Worm (Caenorhabditis elegans): ENCODE data around the gene F52E4.5.
A peak's percentile ranks its signal among the peaks of the same experiment; 100 is the strongest.

F52E4.5 gene

ce11 chrX:3114306-3115133 is 27.4 kb upstream of the F52E4.5 start, which contains the start of gene gpd-2:
Gene gpd-2 (minus strand): TSS chrX:3114689.
- TF ChIP-seq ama-1 (optimal IDR thresholded peaks at IDR 0.05) (no peak), K09A11.1 (tag; optimal IDR thresholded peaks at IDR 0.05; ENCODE audit: insufficient read depth) (no peak), ztf-16 (tag; optimal IDR thresholded peaks at IDR 0.05) (no peak), madf-2 (tag; optimal IDR thresholded peaks at IDR 0.05) (no peak), ref-2 (tag; optimal IDR thresholded peaks at IDR 0.05) (no peak), ceh-9 (tag; optimal IDR thresholded peaks at IDR 0.05) (no peak), lin-11 (tag; optimal IDR thresholded peaks at IDR 0.05) (no peak), hlh-6 (tag; optimal IDR thresholded peaks at IDR 0.05) (no peak), elt-4 (tag; optimal IDR thresholded peaks at IDR 0.05) (no peak)

DNA sequence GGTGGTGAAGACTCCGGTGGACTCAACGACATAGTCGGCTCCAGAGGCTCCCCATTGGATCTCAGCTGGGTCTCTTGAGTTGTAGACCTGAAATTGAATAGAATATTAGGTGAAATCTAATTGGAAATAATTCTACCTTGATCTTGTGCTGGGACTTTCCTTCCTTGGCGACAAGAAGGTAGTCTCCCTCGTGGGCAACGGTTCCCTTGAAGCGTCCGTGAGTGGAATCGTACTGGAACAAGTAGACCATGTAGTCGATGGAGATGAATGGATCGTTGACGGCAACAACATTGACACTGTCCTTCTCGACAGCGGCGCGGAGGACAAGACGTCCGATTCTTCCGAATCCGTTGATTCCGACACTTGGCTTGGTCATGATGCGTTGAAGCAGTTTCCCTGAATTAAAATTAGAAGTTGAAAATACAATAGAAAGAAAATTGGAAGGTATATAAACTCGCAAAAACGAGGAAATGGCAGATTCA is 25.8 kb upstream of the F52E4.5 start, which contains the start of gene gpd-3:
TSS of gene gpd-3 (minus strand) at position 396 of the 482 bp plus-strand sequence.
- no peak for TF ChIP-seq C38D4.7 (GFP tag; optimal IDR thresholded peaks at IDR 0.05)
- no peak for TF ChIP-seq pax-1 (tag; optimal IDR thresholded peaks at IDR 0.05)
- TF ChIP-seq nhr-232 (tag; optimal IDR thresholded peaks at IDR 0.05), result no peak
- TF ChIP-seq unc-86 (tag; optimal IDR thresholded peaks at IDR 0.05), result no peak
- no peak for TF ChIP-seq pat-9 (tag; optimal IDR thresholded peaks at IDR 0.05)
- TF ChIP-seq ref-2 (tag; optimal IDR thresholded peaks at IDR 0.05), result no peak

- TF ChIP-seq unc-3 (GFP tag; conservative IDR thresholded peaks at IDR 0.05), result no peak
- TF ChIP-seq unc-3 (tag; optimal IDR thresholded peaks at IDR 0.05), result no peak
- no peak for TF ChIP-seq pat-9 (tag; optimal IDR thresholded peaks at IDR 0.05)
- TF ChIP-seq pax-1 (tag; optimal IDR thresholded peaks at IDR 0.05), result no peak
- TF ChIP-seq unc-42 (tag; optimal IDR thresholded peaks at IDR 0.05), result peak; percentile 14
- no peak for TF ChIP-seq lim-6 (tag; optimal IDR thresholded peaks at IDR 0.05)
- TF ChIP-seq unc-55 (GFP tag; optimal IDR thresholded peaks at IDR 0.05), result peak; percentile 12
These were observed 24.5 kb upstream of the F52E4.5 start for ce11 chrX:3111687-3112086.

DNA sequence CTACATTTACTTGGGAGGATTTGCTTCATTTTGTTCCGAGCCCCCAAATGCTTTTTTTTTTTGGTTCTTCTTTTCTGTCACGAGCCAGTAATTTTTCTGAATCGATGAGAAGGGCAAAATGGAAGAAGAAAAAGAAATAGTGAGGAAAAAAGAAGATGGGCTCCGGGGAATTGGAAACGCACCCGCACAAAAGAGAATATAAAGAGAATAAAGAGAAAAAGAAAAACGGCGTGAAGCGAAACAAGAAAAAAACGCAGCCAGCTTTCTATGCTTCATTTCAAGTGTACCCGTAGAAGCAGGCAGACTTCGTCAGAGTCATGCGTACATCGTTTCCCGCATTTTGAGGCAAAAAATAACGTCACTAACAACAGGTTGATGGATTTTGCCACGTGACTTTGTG is 23.9 kb upstream of the F52E4.5 start:
- TF ChIP-seq unc-42 (tag; optimal IDR thresholded peaks at IDR 0.05), result peak; percentile 71
- TF ChIP-seq ceh-9 (tag; optimal IDR thresholded peaks at IDR 0.05), result no peak
- no peak for TF ChIP-seq zip-5 (tag; optimal IDR thresholded peaks at IDR 0.05)
- no peak for TF ChIP-seq unc-3 (GFP tag; conservative IDR thresholded peaks at IDR 0.05)
- peak; percentile 4 for TF ChIP-seq unc-3 (tag; optimal IDR thresholded peaks at IDR 0.05)
- no peak for TF ChIP-seq Y22D7AL.16 (tag; optimal IDR thresholded peaks at IDR 0.05)

DNA sequence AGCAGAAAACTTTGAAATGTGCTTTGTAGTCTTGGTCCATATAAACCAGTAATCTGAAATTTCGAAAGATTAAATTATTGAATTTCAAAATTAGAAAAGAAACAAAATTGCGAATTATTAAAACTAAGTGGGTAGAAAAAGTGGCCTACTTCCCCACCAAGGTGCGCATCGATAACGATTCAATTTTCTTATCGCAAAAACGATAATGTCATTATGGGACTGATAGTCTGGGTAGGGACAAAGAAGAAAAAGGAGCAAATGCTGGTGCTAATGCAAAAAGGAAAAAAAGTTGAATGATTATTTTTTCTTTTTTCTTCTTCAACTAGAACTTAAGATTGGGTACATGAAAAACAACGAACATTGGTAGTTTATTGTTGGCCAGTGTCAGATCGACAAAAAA is 23.4 kb upstream of the F52E4.5 start, which contains the start of gene gpcp-1:
TSS of gene gpcp-1 (minus strand) at position 53 of the 400 bp plus-strand sequence.
- peak; percentile 91 for TF ChIP-seq elt-2 (tag; optimal IDR thresholded peaks at IDR 0.05)
- no peak for TF ChIP-seq eyg-1 (tag; optimal IDR thresholded peaks at IDR 0.05)

ce11 chrX:3108603-3109002 is 21.5 kb upstream of the F52E4.5 start:
- TF ChIP-seq madf-2 (tag; optimal IDR thresholded peaks at IDR 0.05), result no peak
- no peak for TF ChIP-seq dve-1 (tag; optimal IDR thresholded peaks at IDR 0.05)

DNA sequence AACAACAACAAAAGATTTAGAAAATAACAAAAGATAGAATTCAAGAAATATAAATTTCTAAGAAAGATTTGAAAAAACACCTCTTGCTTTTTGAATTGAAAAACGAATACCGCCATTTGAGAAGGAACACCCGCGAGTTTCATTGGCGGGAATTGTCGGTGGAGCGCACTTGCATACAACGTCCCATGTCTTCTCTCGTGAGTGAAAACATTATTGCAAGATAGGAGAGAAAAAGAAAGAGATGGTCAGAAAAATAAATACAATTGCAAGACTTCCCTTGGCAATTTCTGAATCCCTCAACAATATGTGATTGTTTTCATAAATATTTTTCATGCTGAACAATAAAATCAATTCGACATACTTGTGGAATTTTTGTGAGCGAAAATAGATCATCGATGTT is 19.0 kb upstream of the F52E4.5 start, which contains the start of gene K10B3.5:
TSS of gene K10B3.5 (minus strand) at position 343 of the 400 bp plus-strand sequence.
- TF ChIP-seq hlh-8 (tag; optimal IDR thresholded peaks at IDR 0.05) (no peak), hlh-15 (tag; optimal IDR thresholded peaks at IDR 0.05) (no peak), ceh-14 (tag; optimal IDR thresholded peaks at IDR 0.05) (no peak), ceh-34 (tag; optimal IDR thresholded peaks at IDR 0.05) (peak; percentile 48), tbx-7 (tag; optimal IDR thresholded peaks at IDR 0.05) (no peak), hlh-13 (GFP tag; optimal IDR thresholded peaks at IDR 0.05) (no peak), dve-1 (tag; optimal IDR thresholded peaks at IDR 0.05) (no peak), ceh-6 (GFP tag; optimal IDR thresholded peaks at IDR 0.05) (no peak), ceh-19 (GFP tag; optimal IDR thresholded peaks at IDR 0.05) (no peak), unc-42 (tag; optimal IDR thresholded peaks at IDR 0.05) (peak; percentile 33), pat-9 (tag; optimal IDR thresholded peaks at IDR 0.05) (no peak), sdc-2 (tag; optimal IDR thresholded peaks at IDR 0.05) (peak; percentile 14), nhr-232 (tag; optimal IDR thresholded peaks at IDR 0.05) (no peak), hlh-30 (tag; optimal IDR thresholded peaks at IDR 0.05; ENCODE audit: insufficient read depth) (peak; percentile 89), ceh-9 (tag; optimal IDR thresholded peaks at IDR 0.05) (no peak), odd-2 (tag; optimal IDR thresholded peaks at IDR 0.05) (no peak), tbx-2 (tag; optimal IDR thresholded peaks at IDR 0.05) (no peak), pha-2 (tag; optimal IDR thresholded peaks at IDR 0.05) (no peak), lim-6 (tag; optimal IDR thresholded peaks at IDR 0.05) (no peak), ceh-24 (tag; optimal IDR thresholded peaks at IDR 0.05) (no peak)
